Worm (Caenorhabditis elegans) whole organism, young adult: ENCODE results near the gene Y6D1A.1.

Source experiments
- C06A6.2 ChIP-seq: fragments of 200-800 bp; sonication (Bioruptor generic); conservative IDR thresholded peaks from 2 replicates; pipeline ENCODE4 v1.3.6; 2022; ENCODE audit warnings: missing genetic modification characterization, missing compliant biosample characterization
- D2030.7 ChIP-seq: fragments of 200-800 bp; sonication (Bioruptor generic); IDR thresholded peaks from 2 replicates; pipeline ENCODE4 v1.3.6; 2022; ENCODE audit warnings: missing genetic modification reagents, missing genetic modification characterization, missing compliant biosample characterization
- F10E7.11 ChIP-seq: sonication (generic microtip); optimal IDR thresholded peaks from 2 replicates; lab custom pipeline; 2017; ENCODE audit warnings: mild to moderate bottlenecking, missing genetic modification characterization, moderate library complexity, missing compliant biosample characterization
- F33H1.4 ChIP-seq: fragments of 200-800 bp; sonication (Bioruptor generic); IDR thresholded peaks from 2 replicates; pipeline ENCODE4 v1.3.6; 2022; ENCODE audit warnings: missing genetic modification reagents, missing genetic modification characterization, missing compliant biosample characterization
- F37B4.10 ChIP-seq: fragments of 200-800 bp; sonication (Bioruptor generic); IDR thresholded peaks from 2 replicates; pipeline ENCODE4 v1.3.6; 2022; ENCODE audit warnings: missing genetic modification characterization, missing compliant biosample characterization
- F52B5.7 ChIP-seq: sonication (generic microtip); optimal IDR thresholded peaks from 2 replicates; lab custom pipeline; 2016; ENCODE audit warnings: mild to moderate bottlenecking, missing genetic modification characterization, missing compliant biosample characterization
- F57C9.4 ChIP-seq: sonication (generic microtip); optimal IDR thresholded peaks from 2 replicates; lab custom pipeline; 2017; ENCODE audit warnings: mild to moderate bottlenecking, missing genetic modification characterization, missing compliant biosample characterization
- Y79H2A.3 ChIP-seq: fragments of 200-800 bp; sonication (Bioruptor generic); conservative IDR thresholded peaks from 2 replicates; pipeline ENCODE4 v1.3.6; 2022; ENCODE audit warnings: missing genetic modification reagents, missing genetic modification characterization, missing compliant biosample characterization
- akir-1 ChIP-seq: fragments of 200-800 bp; sonication (Bioruptor generic); optimal IDR thresholded peaks from 2 replicates; lab custom pipeline; 2018; ENCODE audit warnings: mild to moderate bottlenecking, missing genetic modification characterization, moderate library complexity, missing compliant biosample characterization
- aptf-2 ChIP-seq: fragments of 200-800 bp; sonication (Bioruptor generic); conservative IDR thresholded peaks from 2 replicates; pipeline ENCODE4 v1.3.6; 2022; ENCODE audit warnings: missing genetic modification reagents, missing genetic modification characterization, missing compliant biosample characterization
- aptf-3 ChIP-seq: fragments of 200-800 bp; sonication (Bioruptor generic); IDR thresholded peaks from 2 replicates; pipeline ENCODE4 v1.3.6; 2022; ENCODE audit warnings: missing genetic modification characterization, missing compliant biosample characterization
- bed-2 ChIP-seq: fragments of 200-800 bp; sonication (Bioruptor generic); IDR thresholded peaks from 2 replicates; pipeline ENCODE4 v1.3.6; 2022; ENCODE audit warnings: missing genetic modification reagents, missing genetic modification characterization, missing compliant biosample characterization
- cebp-2 ChIP-seq: fragments of 200-800 bp; sonication (Bioruptor generic); IDR thresholded peaks from 2 replicates; pipeline ENCODE4 v1.3.6; 2022; ENCODE audit warnings: missing genetic modification characterization, missing compliant biosample characterization
- ceh-91 ChIP-seq: fragments of 200-800 bp; sonication (Bioruptor generic); IDR thresholded peaks from 2 replicates; pipeline ENCODE4 v1.3.6; 2022; ENCODE audit warnings: missing genetic modification reagents, missing genetic modification characterization, missing compliant biosample characterization
- chd-7 ChIP-seq: sonication (generic microtip); optimal IDR thresholded peaks from 2 replicates; lab custom pipeline; 2016; ENCODE audit warnings: mild to moderate bottlenecking, missing genetic modification characterization, moderate library complexity, missing compliant biosample characterization
- dpl-1 ChIP-seq: fragments of 150-350 bp; optimal IDR thresholded peaks from 2 replicates; lab custom pipeline; 2014; ENCODE audit warnings: missing biosample characterization, missing genetic modification reagents, missing genetic modification characterization
- efl-1 ChIP-seq: fragments of 150-350 bp; optimal IDR thresholded peaks from 2 replicates; lab custom pipeline; 2014; ENCODE audit warnings: missing biosample characterization, missing genetic modification reagents, missing genetic modification characterization
- egrh-3 ChIP-seq: fragments of 200-800 bp; sonication (Bioruptor generic); IDR thresholded peaks from 2 replicates; pipeline ENCODE4 v1.3.6; 2022; ENCODE audit warnings: missing genetic modification reagents, missing genetic modification characterization, missing compliant biosample characterization
- ekl-4 ChIP-seq: fragments of 200-800 bp; sonication (Bioruptor generic); IDR thresholded peaks from 2 replicates; pipeline ENCODE4 v1.3.6; 2022; ENCODE audit warnings: missing genetic modification reagents, missing genetic modification characterization, missing compliant biosample characterization
- hlh-26 ChIP-seq: fragments of 200-800 bp; sonication (Bioruptor generic); conservative IDR thresholded peaks from 2 replicates; pipeline ENCODE4 v1.3.6; 2022; ENCODE audit warnings: missing genetic modification reagents, missing genetic modification characterization, missing compliant biosample characterization
- madf-10 ChIP-seq: sonication (generic microtip); optimal IDR thresholded peaks from 2 replicates; lab custom pipeline; 2016; ENCODE audit warnings: mild to moderate bottlenecking, missing genetic modification characterization, missing compliant biosample characterization
- madf-6 ChIP-seq: fragments of 200-800 bp; sonication (Bioruptor generic); IDR thresholded peaks from 2 replicates; pipeline ENCODE4 v1.3.6; 2022; ENCODE audit warnings: missing genetic modification reagents, missing genetic modification characterization, missing compliant biosample characterization
- madf-8 ChIP-seq: fragments of 200-800 bp; sonication (Bioruptor generic); conservative IDR thresholded peaks from 2 replicates; pipeline ENCODE4 v1.3.6; 2022; ENCODE audit warnings: missing genetic modification reagents, missing genetic modification characterization, missing compliant biosample characterization
- mel-28 ChIP-seq: sonication (generic microtip); optimal IDR thresholded peaks from 2 replicates; lab custom pipeline; 2016; ENCODE audit warnings: borderline replicate concordance, mild to moderate bottlenecking, missing genetic modification characterization, missing compliant biosample characterization
- mxl-1 ChIP-seq: sonication (generic microtip); optimal IDR thresholded peaks from 2 replicates; lab custom pipeline; 2016; ENCODE audit warnings: missing genetic modification characterization, missing compliant biosample characterization
- nfya-1 ChIP-seq: sonication (generic microtip); optimal IDR thresholded peaks from 2 replicates; lab custom pipeline; 2017; ENCODE audit warnings: antibody characterized with exemption, missing compliant biosample characterization, missing genetic modification characterization, borderline replicate concordance; ENCODE audit not compliant: insufficient read depth
- nhr-120 ChIP-seq: fragments of 200-800 bp; sonication (Bioruptor generic); IDR thresholded peaks from 2 replicates; pipeline ENCODE4 v1.3.6; 2022; ENCODE audit warnings: missing genetic modification characterization, missing compliant biosample characterization
- pbrm-1 ChIP-seq: fragments of 200-800 bp; sonication (Bioruptor generic); IDR thresholded peaks from 2 replicates; pipeline ENCODE4 v1.3.6; 2022; ENCODE audit warnings: missing genetic modification reagents, missing genetic modification characterization, missing compliant biosample characterization
- repo-1 ChIP-seq: sonication (generic microtip); optimal IDR thresholded peaks from 2 replicates; lab custom pipeline; 2017; ENCODE audit warnings: mild to moderate bottlenecking, missing genetic modification characterization, missing compliant biosample characterization
- snpc-3.4 ChIP-seq: sonication (generic microtip); optimal IDR thresholded peaks from 2 replicates; lab custom pipeline; 2017; ENCODE audit warnings: missing genetic modification characterization, mild to moderate bottlenecking, missing compliant biosample characterization, antibody characterized with exemption, moderate library complexity, missing genotype, missing genetic modification reagents
- sptf-2 ChIP-seq: fragments of 200-800 bp; sonication (Bioruptor generic); optimal IDR thresholded peaks from 2 replicates; lab custom pipeline; 2018; ENCODE audit warnings: mild to moderate bottlenecking, missing genetic modification characterization, missing compliant biosample characterization
- unc-130 ChIP-seq: sonication (generic microtip); optimal IDR thresholded peaks from 2 replicates; lab custom pipeline; 2016; ENCODE audit warnings: missing genetic modification reagents, missing genetic modification characterization, missing compliant biosample characterization
- ztf-18 ChIP-seq: sonication (generic microtip); optimal IDR thresholded peaks from 2 replicates; lab custom pipeline; 2016; ENCODE audit warnings: missing genotype, mild to moderate bottlenecking, missing genetic modification characterization, missing compliant biosample characterization

Y6D1A.1 gene

DNA sequence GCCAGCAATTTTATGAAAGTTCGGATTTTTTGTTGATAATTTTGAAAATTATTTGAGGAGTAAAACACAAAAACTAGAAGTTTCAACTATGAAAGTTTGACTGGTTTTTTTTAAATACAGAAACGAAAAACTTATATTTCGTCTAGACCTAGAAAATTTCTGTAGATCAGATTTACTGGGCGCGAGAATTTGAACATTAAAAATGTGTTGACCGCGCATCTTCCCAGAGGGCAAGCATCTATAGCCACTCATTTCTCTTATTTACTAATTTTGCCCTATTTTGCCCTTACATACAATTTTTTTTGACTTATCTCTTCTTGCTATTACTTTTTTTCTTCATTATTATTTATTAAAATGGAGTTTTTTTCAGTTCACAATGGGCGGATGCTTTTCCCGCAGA, 14.4 kb downstream of the Y6D1A.1 start, which contains the start of gene F43G6.10:
Gene F43G6.10, plus strand, starts transcription at position 371 of the 400 bp plus-strand sequence.
- TF ChIP-seq nfya-1 (tag; lab: Kevin White, UChicago) (no peak), efl-1 (GFP tag; lab: Kevin White, UChicago) (peak; percentile 74), dpl-1 (GFP tag; lab: Kevin White, UChicago) (peak; percentile 13), aptf-2 (peak; percentile 98), ekl-4 (no peak), madf-8 (GFP tag; lab: Robert Waterston, UW) (peak; percentile 49), madf-6 (GFP tag; lab: Robert Waterston, UW) (peak; percentile 86)

DNA sequence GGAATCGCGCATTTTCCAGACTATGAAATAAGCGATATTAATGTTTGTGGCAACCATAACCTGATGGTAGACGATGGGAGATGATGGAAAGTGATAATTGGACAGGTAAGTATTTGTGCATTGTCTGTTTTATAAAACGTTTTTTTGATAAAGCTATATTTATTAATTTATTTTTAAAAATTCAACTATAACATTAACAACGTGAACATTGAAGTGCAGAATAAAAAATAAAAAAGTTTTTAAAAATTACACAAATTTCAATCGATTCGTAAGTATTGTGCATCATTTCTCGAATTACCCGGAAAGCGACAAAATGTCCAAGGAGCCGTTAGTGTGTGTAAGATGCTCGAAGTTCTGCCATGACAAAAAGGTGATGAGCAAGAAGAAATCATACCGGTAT, 17.2 kb downstream of the Y6D1A.1 start, which contains the start of gene jmjd-1.1:
Gene jmjd-1.1, plus strand, starts transcription at position 301 of the 400 bp plus-strand sequence.
- TF ChIP-seq madf-10 (tag; lab: Kevin White, UChicago), result no peak
- no peak for TF ChIP-seq dpl-1 (GFP tag; lab: Kevin White, UChicago)
- TF ChIP-seq F33H1.4 (GFP tag; lab: Robert Waterston, UW), result no peak
- no peak for TF ChIP-seq egrh-3 (GFP tag; lab: Robert Waterston, UW)
- TF ChIP-seq repo-1, result no peak
- TF ChIP-seq pbrm-1 (GFP tag; lab: Robert Waterston, UW), result no peak
- TF ChIP-seq F52B5.7 (tag; lab: Kevin White, UChicago), result no peak
- no peak for TF ChIP-seq unc-130
- no peak for TF ChIP-seq nhr-120 (GFP tag; lab: Robert Waterston, UW)
- no peak for TF ChIP-seq aptf-3 (GFP tag; lab: Robert Waterston, UW)
- no peak for TF ChIP-seq mel-28 (tag; lab: Kevin White, UChicago)

DNA sequence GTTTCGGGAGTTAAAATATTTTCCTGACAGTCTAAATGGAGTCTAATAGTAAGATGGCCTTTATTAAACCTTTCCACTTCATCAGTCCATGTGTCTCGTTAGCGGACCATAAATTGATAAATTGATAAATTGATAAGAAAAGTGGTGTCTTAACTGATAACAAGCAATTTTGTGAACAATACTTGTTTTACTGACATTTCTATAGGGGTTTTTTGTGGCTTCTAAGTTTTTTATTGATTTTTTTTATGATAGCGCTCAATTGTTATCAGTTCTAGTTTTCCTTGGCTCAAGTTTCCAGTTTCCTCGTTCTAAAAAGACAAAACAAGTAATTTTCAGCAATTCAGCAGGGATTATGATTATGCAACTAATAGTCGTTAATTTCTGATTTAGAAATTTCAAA, 21.0 kb downstream of the Y6D1A.1 start, which contains the start of gene F43G6.17:
Gene F43G6.17, plus strand, starts transcription at position 301 of the 400 bp plus-strand sequence.
- no peak for TF ChIP-seq F10E7.11 (tag; lab: Kevin White, UChicago)
- TF ChIP-seq ztf-18 (tag; lab: Kevin White, UChicago), result no peak
- TF ChIP-seq aptf-3 (GFP tag; lab: Robert Waterston, UW), result no peak
- no peak for TF ChIP-seq ceh-91 (GFP tag; lab: Robert Waterston, UW)
- TF ChIP-seq madf-8 (GFP tag; lab: Robert Waterston, UW), result no peak
- no peak for TF ChIP-seq bed-2 (GFP tag; lab: Robert Waterston, UW)
- TF ChIP-seq F57C9.4, result no peak
- no peak for TF ChIP-seq cebp-2 (GFP tag; lab: Robert Waterston, UW)
- TF ChIP-seq C06A6.2, result no peak

DNA sequence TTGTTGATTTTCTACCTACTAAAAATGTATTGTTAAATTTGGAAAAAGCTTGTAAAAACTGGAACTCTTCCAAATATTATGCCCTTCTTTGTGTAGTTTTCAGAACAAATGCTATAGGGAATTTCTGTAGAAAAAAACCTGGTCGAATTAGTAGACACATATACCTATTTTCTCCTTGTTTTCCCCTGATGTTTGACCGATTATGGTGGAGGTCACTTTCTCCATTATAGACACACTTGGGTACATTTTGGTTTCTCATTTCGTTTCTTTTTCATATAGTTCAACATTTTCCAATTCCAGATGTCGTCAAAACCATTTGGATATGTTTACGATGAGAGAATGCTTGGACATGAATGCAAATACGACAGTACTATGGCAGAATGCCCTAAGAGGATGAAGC, 24.7 kb downstream of the Y6D1A.1 start, which contains the start of gene hda-5:
Gene hda-5, plus strand, starts transcription at position 301 of the 400 bp plus-strand sequence.
- TF ChIP-seq madf-10 (tag; lab: Kevin White, UChicago) (no peak), akir-1 (GFP tag; lab: Kevin White, UChicago) (no peak), snpc-3.4 (no peak), F37B4.10 (GFP tag; lab: Robert Waterston, UW) (no peak), D2030.7 (GFP tag; lab: Robert Waterston, UW) (no peak), hlh-26 (GFP tag; lab: Robert Waterston, UW) (no peak), mxl-1 (tag; lab: Kevin White, UChicago) (no peak), chd-7 (tag; lab: Kevin White, UChicago) (no peak), Y79H2A.3 (no peak), sptf-2 (GFP tag; lab: Kevin White, UChicago) (no peak), aptf-2 (no peak)
